Fruit fly (Drosophila melanogaster) whole organism, pupa: Measurements from ENCODE around the gene Sodh2.

Experiments used
- CG10348 ChIP-seq: fragments of 200-800 bp; sonication (Bioruptor generic); IDR thresholded peaks from 2 replicates; pipeline ENCODE4 v1.3.6; 2022; ENCODE audit warnings: missing biosample characterization, missing genetic modification characterization
- CG12605 ChIP-seq: fragments of 200-800 bp; sonication (Bioruptor generic); IDR thresholded peaks from 2 replicates; pipeline ENCODE4 v1.3.6; 2022; ENCODE audit warnings: missing biosample characterization, missing genetic modification characterization
- CG14655 ChIP-seq: fragments of 200-800 bp; sonication (Bioruptor generic); optimal IDR thresholded peaks from 3 replicates; lab custom pipeline; 2017; ENCODE audit warnings: mild to moderate bottlenecking, missing biosample characterization, missing genetic modification reagents, missing genetic modification characterization
- CG15710 ChIP-seq: fragments of 200-800 bp; sonication (Bioruptor generic); optimal IDR thresholded peaks from 2 replicates; lab custom pipeline; 2018; ENCODE audit warnings: missing biosample characterization, mild to moderate bottlenecking, missing genetic modification characterization, moderate library complexity
- CG17806 ChIP-seq: fragments of 200-800 bp; sonication (Bioruptor generic); optimal IDR thresholded peaks from 2 replicates; lab custom pipeline; 2018; ENCODE audit warnings: missing biosample characterization, mild to moderate bottlenecking, missing genetic modification characterization, moderate library complexity
- CG32121 ChIP-seq: fragments of 200-800 bp; sonication (Bioruptor generic); IDR thresholded peaks from 2 replicates; pipeline ENCODE4 v1.3.6; 2022; ENCODE audit warnings: missing biosample characterization, missing genetic modification characterization
- CG34367 ChIP-seq: fragments of 200-800 bp; sonication (Bioruptor generic); optimal IDR thresholded peaks from 2 replicates; lab custom pipeline; 2018; ENCODE audit warnings: missing biosample characterization, mild to moderate bottlenecking, missing genetic modification characterization
- CG4496 ChIP-seq: fragments of 200-800 bp; sonication (Bioruptor generic); IDR thresholded peaks from 3 replicates; pipeline ENCODE4 v1.3.6; 2022; ENCODE audit warnings: missing biosample characterization, missing genetic modification characterization
- CG8301 ChIP-seq: fragments of 200-800 bp; sonication (Bioruptor generic); optimal IDR thresholded peaks from 2 replicates; lab custom pipeline; 2018; ENCODE audit warnings: missing biosample characterization, mild to moderate bottlenecking, missing genetic modification characterization
- CG9948 ChIP-seq: fragments of 200-800 bp; sonication (Bioruptor generic); optimal IDR thresholded peaks from 2 replicates; lab custom pipeline; 2018; ENCODE audit warnings: missing biosample characterization, mild to moderate bottlenecking, missing genetic modification characterization, moderate library complexity
- D1 ChIP-seq: fragments of 200-800 bp; sonication (Bioruptor generic); optimal IDR thresholded peaks from 2 replicates; lab custom pipeline; 2018; ENCODE audit warnings: missing biosample characterization, mild to moderate bottlenecking, missing genetic modification characterization, moderate library complexity
- EcR ChIP-seq: fragments of 200-800 bp; sonication (Bioruptor generic); optimal IDR thresholded peaks from 3 replicates; lab custom pipeline; 2019; ENCODE audit warnings: missing biosample characterization, missing genetic modification characterization, mild to moderate bottlenecking, moderate library complexity, missing genetic modification reagents
- Ets98B ChIP-seq: fragments of 200-800 bp; sonication (Bioruptor generic); IDR thresholded peaks from 2 replicates; pipeline ENCODE4 v1.3.6; 2022; ENCODE audit warnings: missing biosample characterization, missing genetic modification characterization
- Pif1A ChIP-seq: fragments of 200-800 bp; sonication (Bioruptor generic); optimal IDR thresholded peaks from 3 replicates; lab custom pipeline; 2016; ENCODE audit warnings: missing biosample characterization, missing genetic modification characterization
- Pif1B ChIP-seq: fragments of 200-800 bp; sonication (Bioruptor generic); optimal IDR thresholded peaks from 3 replicates; lab custom pipeline; 2016; ENCODE audit warnings: missing biosample characterization, missing genetic modification characterization
- Snoo ChIP-seq: fragments of 200-800 bp; sonication (Bioruptor generic); optimal IDR thresholded peaks from 3 replicates; lab custom pipeline; 2017; ENCODE audit warnings: missing biosample characterization, mild to moderate bottlenecking, missing genetic modification characterization, inconsistent platforms
- gl ChIP-seq: fragments of 200-800 bp; sonication (Bioruptor generic); optimal IDR thresholded peaks from 2 replicates; lab custom pipeline; 2018; ENCODE audit warnings: missing biosample characterization, mild to moderate bottlenecking, missing genetic modification characterization
- rn ChIP-seq: fragments of 200-800 bp; sonication (Bioruptor generic); IDR thresholded peaks from 2 replicates; pipeline ENCODE4 v1.3.6; 2022; ENCODE audit warnings: missing biosample characterization, missing genetic modification characterization

The Sodh2 gene

dm6 chr3R:10889520-10889887 is 13.3 kb downstream of the Sodh2 start, which contains the start of gene Ak3:
Ak3 (minus strand) TSS chr3R:10889588.
- TF ChIP-seq CG17806 (no peak), CG15710 (no peak), rn (GFP tag; lab: Robert Waterston, UW) (no peak), CG14655 (no peak), Snoo (tag; lab: Kevin White, UChicago) (no peak), CG9948 (tag; lab: Kevin White, UChicago) (no peak), CG8301 (tag; lab: Kevin White, UChicago) (no peak), CG10348 (no peak), Ets98B (GFP tag; lab: Robert Waterston, UW) (no peak)

DNA sequence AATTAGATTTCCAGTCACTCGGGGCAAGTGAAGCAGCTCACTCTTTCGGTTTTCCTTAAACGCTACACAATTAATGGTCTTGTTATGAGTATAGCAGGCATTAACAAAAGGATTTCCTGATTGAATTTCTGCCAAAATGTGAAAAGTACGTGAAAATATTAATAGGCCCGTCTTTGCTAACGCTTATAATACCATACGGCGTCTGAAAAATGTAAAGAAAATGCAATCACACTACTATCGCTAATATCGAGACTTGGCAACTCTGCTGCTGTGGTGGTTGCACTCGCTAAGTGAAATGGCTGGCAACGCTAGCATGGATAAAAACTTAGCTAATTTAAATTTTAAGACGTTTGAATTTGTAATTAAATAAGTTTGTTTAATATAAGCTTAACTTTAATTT is 17.1 kb downstream of the Sodh2 start, which contains the start of gene CG6621:
TSS of gene CG6621 (minus strand) at position 205 of the 400 bp plus-strand sequence.
- no peak for TF ChIP-seq gl
- TF ChIP-seq Pif1A (GFP tag; lab: Kevin White, UChicago): no peak
- no peak for TF ChIP-seq CG17806
- TF ChIP-seq EcR (GFP tag; lab: Kevin White, UChicago): no peak
- TF ChIP-seq CG8301 (tag; lab: Kevin White, UChicago): no peak
- TF ChIP-seq Ets98B (GFP tag; lab: Robert Waterston, UW): no peak
- TF ChIP-seq CG32121: no peak
- no peak for TF ChIP-seq CG12605 (GFP tag; lab: Robert Waterston, UW)
- no peak for TF ChIP-seq D1
- TF ChIP-seq CG10348: no peak
- no peak for TF ChIP-seq CG34367 (tag; lab: Kevin White, UChicago)
- no peak for TF ChIP-seq Pif1B (GFP tag; lab: Kevin White, UChicago)
- no peak for TF ChIP-seq CG14655
- no peak for TF ChIP-seq CG4496
- TF ChIP-seq rn (GFP tag; lab: Robert Waterston, UW): no peak
- TF ChIP-seq CG9948 (tag; lab: Kevin White, UChicago): no peak
